Fruit fly (Drosophila melanogaster) whole organism, embryonic: ENCODE data around the gene CG34384.
A peak's percentile ranks its signal among the peaks of the same experiment; 100 is the strongest.

ENCODE experiments used
- Asciz ChIP-seq: fragments of 200-800 bp; sonication (Bioruptor generic); optimal IDR thresholded peaks from 2 replicates; lab custom pipeline; 2017; ENCODE audit warnings: missing biosample characterization, mild to moderate bottlenecking, missing genetic modification characterization, missing genetic modification reagents
- Atf-2 ChIP-seq: fragments of 200-800 bp; sonication (Bioruptor generic); optimal IDR thresholded peaks from 2 replicates; lab custom pipeline; 2016; ENCODE audit warnings: missing biosample characterization, missing genetic modification characterization
- CG1024 ChIP-seq: fragments of 200-800 bp; sonication (Bioruptor generic); IDR thresholded peaks from 2 replicates; pipeline ENCODE4 v1.3.6; 2022; ENCODE audit warnings: missing biosample characterization, missing genetic modification characterization
- CG12219 ChIP-seq: fragments of 200-800 bp; sonication (Bioruptor generic); optimal IDR thresholded peaks from 3 replicates; lab custom pipeline; 2018; ENCODE audit warnings: missing biosample characterization, mild to moderate bottlenecking, missing genetic modification characterization
- CG1233 ChIP-seq: fragments of 200-800 bp; sonication (Bioruptor generic); optimal IDR thresholded peaks from 4 replicates; lab custom pipeline; 2018; ENCODE audit warnings: missing biosample characterization, mild to moderate bottlenecking, missing genetic modification characterization
- CG12391 ChIP-seq: fragments of 200-800 bp; sonication (Bioruptor generic); optimal IDR thresholded peaks from 3 replicates; lab custom pipeline; 2018; ENCODE audit warnings: missing biosample characterization, mild to moderate bottlenecking, missing genetic modification characterization, moderate library complexity
- CG13287 ChIP-seq: fragments of 200-800 bp; sonication (Bioruptor generic); IDR thresholded peaks from 2 replicates; pipeline ENCODE4 v1.3.6; 2022; ENCODE audit warnings: missing biosample characterization, missing genetic modification characterization; ENCODE audit not compliant: partially characterized antibody
- CG17568 ChIP-seq: fragments of 200-800 bp; sonication (Bioruptor generic); optimal IDR thresholded peaks from 2 replicates; lab custom pipeline; 2018; ENCODE audit warnings: missing biosample characterization, mild to moderate bottlenecking, missing genetic modification characterization, moderate library complexity
- CG2129 ChIP-seq: fragments of 200-800 bp; sonication (Bioruptor generic); IDR thresholded peaks from 2 replicates; pipeline ENCODE4 v1.3.6; 2022; ENCODE audit warnings: missing biosample characterization, missing genetic modification characterization; ENCODE audit not compliant: partially characterized antibody
- CG30020 ChIP-seq: fragments of 200-800 bp; optimal IDR thresholded peaks from 2 replicates; lab custom pipeline; 2019; ENCODE audit warnings: missing biosample characterization, mild to moderate bottlenecking, missing genetic modification characterization, moderate library complexity
- CG34422 ChIP-seq: fragments of 200-800 bp; sonication (Bioruptor generic); IDR thresholded peaks from 3 replicates; pipeline ENCODE4 v1.3.6; 2022; ENCODE audit warnings: missing biosample characterization, missing genetic modification characterization
- CG3847 ChIP-seq: fragments of 200-800 bp; sonication (Bioruptor generic); IDR thresholded peaks from 2 replicates; pipeline ENCODE4 v1.3.6; 2022; ENCODE audit warnings: missing biosample characterization, missing genetic modification characterization
- CG4282 ChIP-seq: fragments of 200-800 bp; sonication (Bioruptor generic); optimal IDR thresholded peaks from 2 replicates; lab custom pipeline; 2016; ENCODE audit warnings: missing biosample characterization, missing genetic modification characterization
- CG5180 ChIP-seq: fragments of 200-800 bp; sonication (Bioruptor generic); optimal IDR thresholded peaks from 3 replicates; lab custom pipeline; 2017; ENCODE audit warnings: missing biosample characterization, missing genetic modification characterization, mild to moderate bottlenecking, moderate library complexity, missing genetic modification reagents
- CG6791 ChIP-seq: fragments of 200-800 bp; sonication (Bioruptor generic); IDR thresholded peaks from 3 replicates; pipeline ENCODE4 v1.3.6; 2022; ENCODE audit warnings: missing biosample characterization, missing genetic modification characterization; ENCODE audit not compliant: partially characterized antibody
- CG8281 ChIP-seq: fragments of 200-800 bp; sonication (Bioruptor generic); optimal IDR thresholded peaks from 2 replicates; lab custom pipeline; 2018; ENCODE audit warnings: missing biosample characterization, mild to moderate bottlenecking, missing genetic modification characterization, moderate library complexity
- CG8388 ChIP-seq: fragments of 200-800 bp; sonication (Bioruptor generic); optimal IDR thresholded peaks from 2 replicates; lab custom pipeline; 2019; ENCODE audit warnings: missing biosample characterization, mild to moderate bottlenecking, missing genetic modification characterization, moderate library complexity
- CG9727 ChIP-seq: fragments of 200-800 bp; sonication (Bioruptor generic); optimal IDR thresholded peaks from 3 replicates; lab custom pipeline; 2017; ENCODE audit warnings: missing biosample characterization, mild to moderate bottlenecking, missing genetic modification characterization
- E2f2 ChIP-seq: fragments of 200-800 bp; sonication (Bioruptor generic); IDR thresholded peaks from 2 replicates; pipeline ENCODE4 v1.3.6; 2022; ENCODE audit warnings: missing biosample characterization, missing genetic modification characterization
- Fer1 ChIP-seq: fragments of 200-800 bp; sonication (Bioruptor generic); optimal IDR thresholded peaks from 2 replicates; lab custom pipeline; 2017; ENCODE audit warnings: missing biosample characterization, mild to moderate bottlenecking, missing genetic modification characterization
- H15 ChIP-seq: fragments of 200-800 bp; sonication (Bioruptor generic); IDR thresholded peaks from 3 replicates; pipeline ENCODE4 v1.3.6; 2022; ENCODE audit warnings: missing biosample characterization, missing genetic modification characterization
- HLH4C ChIP-seq: fragments of 200-800 bp; sonication (Bioruptor generic); IDR thresholded peaks from 3 replicates; pipeline ENCODE4 v1.3.6; 2022; ENCODE audit warnings: missing biosample characterization, missing genetic modification characterization; ENCODE audit not compliant: partially characterized antibody
- Hand ChIP-seq: fragments of 200-800 bp; sonication (Bioruptor generic); optimal IDR thresholded peaks from 2 replicates; lab custom pipeline; 2017; ENCODE audit warnings: mild to moderate bottlenecking, missing biosample characterization, missing genetic modification reagents, missing genetic modification characterization
- Myb ChIP-seq: fragments of 200-800 bp; sonication (Bioruptor generic); optimal IDR thresholded peaks from 2 replicates; lab custom pipeline; 2016; ENCODE audit warnings: missing biosample characterization, missing genetic modification characterization
- Neu2 ChIP-seq: fragments of 200-800 bp; sonication (Bioruptor generic); optimal IDR thresholded peaks from 3 replicates; lab custom pipeline; 2016; ENCODE audit warnings: missing biosample characterization, missing genetic modification characterization, borderline replicate concordance
- Nf-YB ChIP-seq: fragments of 200-800 bp; sonication (Bioruptor generic); optimal IDR thresholded peaks from 3 replicates; lab custom pipeline; 2019; ENCODE audit warnings: missing biosample characterization, mild to moderate bottlenecking, missing genetic modification characterization, moderate library complexity
- Oaz ChIP-seq: fragments of 200-800 bp; sonication (Bioruptor generic); IDR thresholded peaks from 2 replicates; pipeline ENCODE4 v1.3.6; 2022; ENCODE audit warnings: missing biosample characterization, missing genetic modification characterization
- Opbp ChIP-seq: fragments of 200-800 bp; sonication (Bioruptor generic); IDR thresholded peaks from 3 replicates; pipeline ENCODE4 v1.3.6; 2022; ENCODE audit warnings: missing biosample characterization, missing genetic modification characterization; ENCODE audit not compliant: partially characterized antibody
- PHDP ChIP-seq: fragments of 200-800 bp; sonication (Bioruptor generic); optimal IDR thresholded peaks from 3 replicates; lab custom pipeline; 2018; ENCODE audit warnings: missing biosample characterization, mild to moderate bottlenecking, missing genetic modification characterization, moderate library complexity
- Rx ChIP-seq: fragments of 200-800 bp; sonication (Bioruptor generic); IDR thresholded peaks from 2 replicates; pipeline ENCODE4 v1.3.6; 2022; ENCODE audit warnings: missing biosample characterization, missing genetic modification characterization
- Sox102F ChIP-seq: fragments of 200-800 bp; sonication (Bioruptor generic); optimal IDR thresholded peaks from 2 replicates; lab custom pipeline; 2018; ENCODE audit warnings: missing biosample characterization, mild to moderate bottlenecking, missing genetic modification characterization, moderate library complexity
- al ChIP-seq: fragments of 200-800 bp; sonication (Bioruptor generic); IDR thresholded peaks from 2 replicates; pipeline ENCODE4 v1.3.6; 2022; ENCODE audit warnings: missing biosample characterization, missing genetic modification characterization
- chm ChIP-seq: fragments of 200-800 bp; sonication (Bioruptor generic); IDR thresholded peaks from 2 replicates; pipeline ENCODE4 v1.3.6; 2022; ENCODE audit warnings: missing biosample characterization, missing genetic modification characterization
- cwo ChIP-seq: fragments of 200-800 bp; sonication (Bioruptor generic); optimal IDR thresholded peaks from 3 replicates; lab custom pipeline; 2017; ENCODE audit warnings: missing biosample characterization, missing genetic modification characterization, mild to moderate bottlenecking, moderate library complexity, missing genetic modification reagents
- dm ChIP-seq: fragments of 200-800 bp; sonication (Bioruptor generic); optimal IDR thresholded peaks from 3 replicates; lab custom pipeline; 2016; ENCODE audit warnings: missing biosample characterization, missing genetic modification characterization
- ftz-f1 ChIP-seq: fragments of 200-800 bp; sonication (Bioruptor generic); optimal IDR thresholded peaks from 2 replicates; lab custom pipeline; 2016; ENCODE audit warnings: missing biosample characterization, missing genetic modification characterization
- gcm2 ChIP-seq: fragments of 200-800 bp; sonication (Bioruptor generic); optimal IDR thresholded peaks from 2 replicates; lab custom pipeline; 2016; ENCODE audit warnings: missing biosample characterization, missing genetic modification characterization
- jumu ChIP-seq: fragments of 200-800 bp; sonication (Bioruptor generic); optimal IDR thresholded peaks from 3 replicates; lab custom pipeline; 2016; ENCODE audit warnings: missing biosample characterization, missing genetic modification characterization
- nerfin-1 ChIP-seq: fragments of 200-800 bp; sonication (Bioruptor generic); optimal IDR thresholded peaks from 3 replicates; lab custom pipeline; 2019; ENCODE audit warnings: missing biosample characterization, mild to moderate bottlenecking, missing genetic modification characterization, moderate library complexity
- p53 ChIP-seq: fragments of 200-800 bp; sonication (Bioruptor generic); optimal IDR thresholded peaks from 2 replicates; lab custom pipeline; 2016; ENCODE audit warnings: missing biosample characterization, missing genetic modification characterization
- pb ChIP-seq: fragments of 200-800 bp; sonication (Bioruptor generic); optimal IDR thresholded peaks from 3 replicates; lab custom pipeline; 2016; ENCODE audit warnings: missing biosample characterization, missing genetic modification characterization
- psq ChIP-seq: fragments of 200-800 bp; sonication (Bioruptor generic); optimal IDR thresholded peaks from 2 replicates; lab custom pipeline; 2017; ENCODE audit warnings: missing biosample characterization, missing genetic modification characterization
- ranshi ChIP-seq: fragments of 200-800 bp; sonication (Bioruptor generic); IDR thresholded peaks from 2 replicates; pipeline ENCODE4 v1.3.6; 2022; ENCODE audit warnings: missing biosample characterization, missing genetic modification characterization
- sens ChIP-seq: fragments of 200-800 bp; sonication (Bioruptor generic); peaks from one replicate; lab custom pipeline; 2016; ENCODE audit warnings: missing biosample characterization, missing genetic modification characterization
- sug ChIP-seq: fragments of 200-800 bp; optimal IDR thresholded peaks from 2 replicates; lab custom pipeline; 2019; ENCODE audit warnings: missing biosample characterization, mild to moderate bottlenecking, missing genetic modification characterization, moderate library complexity
- trem ChIP-seq: fragments of 200-800 bp; optimal IDR thresholded peaks from 3 replicates; lab custom pipeline; 2019; ENCODE audit warnings: missing biosample characterization, mild to moderate bottlenecking, missing genetic modification characterization, moderate library complexity
- unpg ChIP-seq: fragments of 200-800 bp; sonication (Bioruptor generic); optimal IDR thresholded peaks from 3 replicates; lab custom pipeline; 2018; ENCODE audit warnings: missing biosample characterization, mild to moderate bottlenecking, missing genetic modification characterization, moderate library complexity

The CG34384 gene

dm6 chr3R:7809662-7810621 lies 4.2 kb upstream of the CG34384 start, which contains the start of the genes CG2993 and sgll (continued):
- TF ChIP-seq pb (peak; percentile 87), gcm2 (GFP tag; lab: Kevin White, UChicago) (peak; percentile 69), CG12391 (no peak), al (GFP tag; lab: Robert Waterston, UW) (peak; percentile 81), Fer1 (GFP tag; lab: Kevin White, UChicago) (peak; percentile 67), CG8388 (GFP tag; lab: Kevin White, UChicago) (peak; percentile 39), CG17568 (no peak), E2f2 (GFP tag; lab: Robert Waterston, UW) (peak; percentile 60), Myb (GFP tag; lab: Kevin White, UChicago) (peak; percentile 73), CG2129 (no peak), Nf-YB (GFP tag; lab: Kevin White, UChicago) (no peak), ranshi (GFP tag; lab: Robert Waterston, UW) (peak; percentile 90; the same call in 1 of the 2 replicates), CG1233 (GFP tag; lab: Kevin White, UChicago) (peak; percentile 90), sug (tag; lab: Kevin White, UChicago) (peak; percentile 88), CG6791 (GFP tag; lab: Robert Waterston, UW) (peak; percentile 65), unpg (GFP tag; lab: Kevin White, UChicago) (peak; percentile 86), psq (GFP tag; lab: Kevin White, UChicago) (peak; percentile 83), Oaz (GFP tag; lab: Robert Waterston, UW) (peak; percentile 85), nerfin-1 (tag; lab: Kevin White, UChicago) (peak; percentile 37), p53 (GFP tag; lab: Kevin White, UChicago) (peak; percentile 92), chm (GFP tag; lab: Robert Waterston, UW) (peak; percentile 95), dm (GFP tag; lab: Kevin White, UChicago) (peak; percentile 78), CG1024 (GFP tag; lab: Robert Waterston, UW) (peak; percentile 90), CG8281 (tag; lab: Kevin White, UChicago) (peak; percentile 42), CG30020 (tag; lab: Kevin White, UChicago) (peak; percentile 24), H15 (GFP tag; lab: Robert Waterston, UW) (peak; percentile 94), Neu2 (GFP tag; lab: Kevin White, UChicago) (peak; percentile 55), PHDP (peak; percentile 81), Atf-2 (peak; percentile 95), CG4282 (GFP tag; lab: Kevin White, UChicago) (peak; percentile 62), CG3847 (peak; percentile 92), ftz-f1 (peak; percentile 59), trem (peak; percentile 61), jumu (peak; percentile 93), cwo (peak; percentile 86), Asciz (peak; percentile 35), Opbp (GFP tag; lab: Robert Waterston, UW) (peak; percentile 80), HLH4C (GFP tag; lab: Robert Waterston, UW) (no peak), CG34422 (GFP tag; lab: Robert Waterston, UW) (peak; percentile 93), Rx (GFP tag; lab: Robert Waterston, UW) (peak; percentile 93), Hand (GFP tag; lab: Kevin White, UChicago) (no peak), Sox102F (GFP tag; lab: Kevin White, UChicago) (peak; percentile 94), CG12219 (peak; percentile 75), CG13287 (GFP tag; lab: Robert Waterston, UW) (peak; percentile 48), CG5180 (GFP tag; lab: Kevin White, UChicago) (peak; percentile 39), CG9727 (GFP tag; lab: Kevin White, UChicago) (peak; percentile 83), sens (GFP tag; lab: Kevin White, UChicago) (peak; percentile 95)
